Worm (Caenorhabditis elegans) whole organism, mixed stage, embryonic: ENCODE data around the gene fmo-4.

ENCODE experiments used
- drap-1 ChIP-seq: fragments of 200-800 bp; sonication (Bioruptor generic); optimal IDR thresholded peaks from 3 replicates; lab custom pipeline; 2018; ENCODE audit warnings: mild to moderate bottlenecking, missing genetic modification characterization, missing compliant biosample characterization
- elt-3 ChIP-seq: fragments of 150-350 bp; optimal IDR thresholded peaks from 2 replicates; lab custom pipeline; 2014; ENCODE audit warnings: missing biosample characterization, missing genetic modification characterization
- lsy-2 ChIP-seq: fragments of 150-350 bp; optimal IDR thresholded peaks from 2 replicates; lab custom pipeline; 2014; ENCODE audit warnings: missing biosample characterization, missing genetic modification characterization
- nhr-12 ChIP-seq: fragments of 150-350 bp; optimal IDR thresholded peaks from 2 replicates; lab custom pipeline; 2014; ENCODE audit warnings: missing biosample characterization, missing genetic modification characterization
- nhr-237 ChIP-seq: fragments of 150-350 bp; optimal IDR thresholded peaks from 2 replicates; lab custom pipeline; 2014; ENCODE audit warnings: missing biosample characterization, missing genetic modification characterization
- nhr-28 ChIP-seq: fragments of 150-350 bp; optimal IDR thresholded peaks from 2 replicates; lab custom pipeline; 2014; ENCODE audit warnings: missing biosample characterization, missing genetic modification characterization
- pha-4 ChIP-seq: fragments of 150-350 bp; optimal IDR thresholded peaks from 2 replicates; lab custom pipeline; 2018; ENCODE audit warnings: missing biosample characterization, missing genetic modification reagents, missing genetic modification characterization
- snpc-4 ChIP-seq: fragments of 150-350 bp; optimal IDR thresholded peaks from 2 replicates; lab custom pipeline; 2014; ENCODE audit warnings: missing biosample characterization, missing genetic modification characterization

DNA sequence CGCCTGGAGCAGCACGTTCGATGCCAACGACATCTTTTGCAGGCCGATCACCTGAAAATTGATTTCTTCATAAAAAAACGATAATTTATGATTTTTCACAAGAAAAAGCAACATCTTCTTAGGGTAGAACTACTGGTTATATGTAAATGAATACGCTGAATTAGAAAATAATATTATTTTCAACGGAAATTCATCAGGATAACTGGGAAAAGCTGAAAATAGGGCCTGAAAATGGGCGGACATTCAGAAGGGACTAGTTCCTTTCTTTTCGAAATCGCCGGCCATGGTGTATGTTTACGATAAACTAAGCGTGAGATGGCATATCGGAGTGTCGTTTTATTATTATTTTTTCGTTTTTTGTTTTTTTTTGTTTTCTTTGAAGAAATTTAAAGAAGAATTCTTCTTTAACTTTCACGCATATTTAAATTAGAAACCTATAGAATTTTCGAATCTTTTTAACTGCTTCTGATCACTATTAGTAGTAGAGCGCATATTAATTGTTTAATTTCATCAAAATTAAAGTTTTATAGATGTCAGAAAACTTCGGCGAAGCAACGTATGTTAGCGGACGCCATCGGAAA is 19.1 kb upstream of the fmo-4 start, which contains the start of the genes nduv-2 and F53F4.12:
- TF ChIP-seq lsy-2 (tag; lab: Kevin White, UChicago) (no peak), snpc-4 (tag; lab: Kevin White, UChicago) (no peak), nhr-12 (tag; lab: Kevin White, UChicago) (no peak), nhr-28 (tag; lab: Kevin White, UChicago) (no peak), nhr-237 (tag; lab: Kevin White, UChicago) (no peak), pha-4 (tag; lab: Kevin White, UChicago) (no peak), elt-3 (tag; lab: Kevin White, UChicago) (no peak), drap-1 (GFP tag; lab: Kevin White, UChicago) (no peak)
